Worm (Caenorhabditis elegans) whole organism, mixed stage, embryonic: Measurements from ENCODE around the gene F49E12.7.

ENCODE experiments used
- elt-1 ChIP-seq: sonication (generic microtip); optimal IDR thresholded peaks from 2 replicates; lab custom pipeline; 2017; ENCODE audit warnings: missing genetic modification characterization, mild to moderate bottlenecking, missing compliant biosample characterization, antibody characterized with exemption, moderate library complexity, borderline replicate concordance; ENCODE audit not compliant: insufficient read depth
- elt-3 ChIP-seq: fragments of 150-350 bp; optimal IDR thresholded peaks from 2 replicates; lab custom pipeline; 2014; ENCODE audit warnings: missing biosample characterization, missing genetic modification characterization
- hlh-1 ChIP-seq: fragments of 150-350 bp; optimal IDR thresholded peaks from 2 replicates; lab custom pipeline; 2014; ENCODE audit warnings: missing biosample characterization, missing genetic modification reagents, missing genetic modification characterization
- lsy-2 ChIP-seq: fragments of 150-350 bp; optimal IDR thresholded peaks from 2 replicates; lab custom pipeline; 2014; ENCODE audit warnings: missing biosample characterization, missing genetic modification characterization
- nhr-237 ChIP-seq: fragments of 150-350 bp; optimal IDR thresholded peaks from 2 replicates; lab custom pipeline; 2014; ENCODE audit warnings: missing biosample characterization, missing genetic modification characterization
- nhr-76 ChIP-seq: sonication (generic microtip); optimal IDR thresholded peaks from 2 replicates; lab custom pipeline; 2017; ENCODE audit warnings: missing biosample characterization, missing genetic modification characterization
- pha-4 ChIP-seq: fragments of 150-350 bp; optimal IDR thresholded peaks from 2 replicates; lab custom pipeline; 2018; ENCODE audit warnings: missing biosample characterization, missing genetic modification reagents, missing genetic modification characterization
- snpc-4 ChIP-seq: fragments of 150-350 bp; optimal IDR thresholded peaks from 2 replicates; lab custom pipeline; 2014; ENCODE audit warnings: missing biosample characterization, missing genetic modification characterization
- unc-39 ChIP-seq: fragments of 150-350 bp; optimal IDR thresholded peaks from 2 replicates; lab custom pipeline; 2014; ENCODE audit warnings: missing biosample characterization, missing genetic modification characterization
- ztf-11 ChIP-seq: fragments of 150-350 bp; optimal IDR thresholded peaks from 2 replicates; lab custom pipeline; 2014; ENCODE audit warnings: missing biosample characterization, missing genetic modification characterization

DNA sequence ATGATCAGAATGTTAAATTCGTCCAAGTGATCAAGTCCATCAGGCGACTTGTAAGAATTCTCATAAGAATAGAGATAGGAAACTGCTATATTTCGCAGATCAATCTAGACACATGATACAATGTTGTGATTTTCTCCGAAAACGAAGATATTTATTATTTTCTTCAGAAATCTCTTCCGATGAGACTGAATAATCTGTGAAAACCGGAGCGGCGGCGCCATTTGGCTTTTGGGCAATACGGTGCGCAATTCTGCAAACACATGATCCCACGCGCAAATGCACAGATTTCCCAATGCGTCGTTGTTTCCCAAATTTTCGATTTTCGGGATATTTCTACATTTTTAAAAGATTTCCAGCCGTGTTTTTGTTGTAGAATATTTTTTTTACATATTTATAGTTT, 46.2 kb upstream of the F49E12.7 start:
- TF ChIP-seq snpc-4 (no peak), elt-3 (tag; lab: Kevin White, UChicago) (no peak), nhr-76 (tag; lab: Kevin White, UChicago) (no peak), nhr-237 (peak; percentile 47), hlh-1 (tag; lab: Kevin White, UChicago) (peak; percentile 3), lsy-2 (tag; lab: Kevin White, UChicago) (peak; percentile 92), ztf-11 (no peak), unc-39 (tag; lab: Kevin White, UChicago) (no peak), elt-1 (tag; lab: Kevin White, UChicago) (no peak), pha-4 (tag; lab: Kevin White, UChicago) (no peak)
